Fruit fly (Drosophila melanogaster) whole organism, wandering third instar larva: ENCODE data around the gene att-ORFB.

Experiments
- HLH106 ChIP-seq: fragments of 200-800 bp; optimal IDR thresholded peaks from 3 replicates; lab custom pipeline; 2019; ENCODE audit warnings: missing biosample characterization, mild to moderate bottlenecking, missing genetic modification characterization, moderate library complexity
- OdsH ChIP-seq: fragments of 200-800 bp; sonication (Bioruptor generic); optimal IDR thresholded peaks from 2 replicates; lab custom pipeline; 2016; ENCODE audit warnings: missing biosample characterization, mild to moderate bottlenecking, missing genetic modification characterization
- dmrt93B ChIP-seq: fragments of 200-800 bp; sonication (Bioruptor generic); optimal IDR thresholded peaks from 2 replicates; lab custom pipeline; 2018; ENCODE audit warnings: missing biosample characterization, mild to moderate bottlenecking, missing genetic modification characterization
- usp ChIP-seq: fragments of >200 bp; optimal IDR thresholded peaks from 2 replicates; lab custom pipeline; 2017; ENCODE audit warnings: missing biosample characterization, missing genetic modification characterization

DNA sequence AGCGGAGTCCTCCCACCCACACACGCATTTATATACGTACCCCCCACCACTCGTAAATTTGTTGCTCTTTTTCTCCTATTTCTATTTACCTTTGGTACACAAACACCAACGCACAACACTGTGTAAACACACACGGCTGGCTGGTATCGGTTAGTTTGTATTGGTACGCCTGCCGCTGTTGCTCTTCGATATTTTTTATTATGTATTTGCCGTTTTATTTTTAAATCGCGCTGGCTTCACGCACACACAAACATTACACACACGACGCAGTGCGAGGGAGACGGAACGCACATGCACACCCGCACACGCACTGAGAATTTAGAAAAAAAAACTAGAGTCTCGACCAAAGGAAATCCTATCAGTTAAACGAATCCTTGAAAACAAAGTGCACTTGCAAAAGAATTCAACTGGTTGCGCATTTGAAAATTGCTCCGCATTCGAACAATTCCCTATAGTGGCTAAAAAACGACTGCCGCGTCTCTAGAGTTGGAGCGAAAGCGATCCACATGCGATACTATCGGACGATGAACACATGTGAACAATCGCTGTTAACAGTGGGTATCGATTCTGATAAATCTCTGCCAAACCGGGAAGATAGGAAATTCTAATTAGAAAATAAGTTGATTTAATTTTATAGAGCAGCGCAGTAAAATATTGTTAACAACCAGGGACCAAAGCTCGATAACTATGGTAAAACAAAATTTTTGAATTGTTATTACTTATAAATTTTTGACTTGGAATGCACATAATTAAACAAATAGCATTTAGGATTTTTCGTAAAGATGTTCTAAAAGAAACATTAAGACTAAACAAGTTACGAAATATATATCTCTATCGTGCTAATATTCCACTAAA lies 3.3 kb downstream of the att-ORFB start:
- TF ChIP-seq OdsH (peak; percentile 23), dmrt93B (GFP tag; lab: Kevin White, UChicago) (no peak), HLH106 (no peak), usp (no peak)
